Worm (Caenorhabditis elegans): ENCODE results near the gene Y71H2AM.20.

DNA sequence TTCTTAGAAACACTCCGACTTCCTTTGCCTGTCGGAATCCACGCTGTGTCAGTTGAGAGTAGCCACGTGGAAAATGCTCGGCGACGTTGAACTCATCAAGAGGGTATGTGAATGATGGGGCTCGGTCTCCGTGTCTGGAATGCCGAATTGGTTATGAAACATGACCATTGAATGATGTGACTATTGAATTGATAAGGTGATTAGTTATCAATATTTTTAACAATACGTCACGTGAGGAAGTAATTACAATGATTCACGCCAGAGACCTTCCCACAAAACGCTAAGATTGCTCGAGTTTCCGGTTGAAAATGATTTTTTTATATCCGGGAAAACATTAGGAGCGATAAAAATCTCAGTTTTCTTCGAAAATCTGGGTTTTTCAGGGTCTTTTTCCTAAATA lies 26.4 kb downstream of the Y71H2AM.20 start:
- no peak for TF ChIP-seq ceh-13 (GFP tag; optimal IDR thresholded peaks at IDR 0.05)
- no peak for TF ChIP-seq tbx-11 (GFP tag; IDR thresholded peaks at IDR 0.05)
- TF ChIP-seq B0310.2 (tag; optimal IDR thresholded peaks at IDR 0.05) = no peak
- TF ChIP-seq ama-1 (optimal IDR thresholded peaks at IDR 0.05) = no peak
- no peak for TF ChIP-seq ceh-36 (tag; optimal IDR thresholded peaks at IDR 0.05)
- TF ChIP-seq sea-1 (GFP tag; conservative IDR thresholded peaks at IDR 0.05) = no peak
- no peak for TF ChIP-seq hmbx-1 (tag; optimal IDR thresholded peaks at IDR 0.05)
- no peak for TF ChIP-seq hnd-1 (tag; optimal IDR thresholded peaks at IDR 0.05)
